Worm (Caenorhabditis elegans) whole organism, L2 larva: ENCODE results near the gene F38B7.2.

Experiments used
- F13H6.1 ChIP-seq: sonication (generic microtip); optimal IDR thresholded peaks from 2 replicates; lab custom pipeline; 2016; ENCODE audit warnings: missing genetic modification characterization, missing compliant biosample characterization
- R02D3.7 ChIP-seq: fragments of 150-350 bp; optimal IDR thresholded peaks from 2 replicates; lab custom pipeline; 2014; ENCODE audit warnings: missing biosample characterization, missing genetic modification characterization
- egl-27 ChIP-seq: sonication (generic microtip); optimal IDR thresholded peaks from 3 replicates; lab custom pipeline; 2017; ENCODE audit warnings: missing biosample characterization, missing genetic modification reagents, missing genetic modification characterization
- mdl-1 ChIP-seq, 2 experiments: fragments of 150-350 bp in 1 of 2; sonication (generic microtip) in 1 of 2; optimal IDR thresholded peaks; 2 replicates each; lab custom pipeline; 2017; ENCODE audit warnings: missing biosample characterization in 2 of 2, missing genetic modification characterization in 2 of 2
- skn-1 ChIP-seq: sonication (generic microtip); optimal IDR thresholded peaks from 2 replicates; lab custom pipeline; 2017; ENCODE audit warnings: missing biosample characterization, missing genetic modification characterization
- ztf-4 ChIP-seq: fragments of 150-350 bp; optimal IDR thresholded peaks from 2 replicates; lab custom pipeline; 2014; ENCODE audit warnings: missing biosample characterization, missing genetic modification characterization

ce11 chrV:11572803-11573490 is 29.2 kb downstream of the F38B7.2 start, which contains the start of the genes H12C20.7 and nhr-68:
- TF ChIP-seq R02D3.7 (tag; lab: Kevin White, UChicago) (no peak), egl-27 (tag; lab: Kevin White, UChicago) (peak; percentile 67), skn-1 (tag; lab: Kevin White, UChicago) (no peak), mdl-1 (tag; optimal IDR thresholded peaks at IDR 0.05; lab: Kevin White, UChicago) (peak; percentile 34 to 89), ztf-4 (tag; lab: Kevin White, UChicago) (peak; percentile 38), F13H6.1 (tag; lab: Kevin White, UChicago) (peak; percentile 97)
